Fruit fly (Drosophila melanogaster) whole organism, embryonic: Measurements from ENCODE around the gene fliI.

Experiments used
- Awh ChIP-seq: fragments of 200-800 bp; sonication (Bioruptor generic); IDR thresholded peaks from 2 replicates; pipeline ENCODE4, ENCODE4 v1.3.6; 2022; ENCODE audit warnings: missing biosample characterization, missing genetic modification characterization
- CG10267 ChIP-seq: fragments of 200-800 bp; sonication (Bioruptor generic); optimal IDR thresholded peaks from 2 replicates; lab custom pipeline; 2018; ENCODE audit warnings: missing biosample characterization, mild to moderate bottlenecking, missing genetic modification characterization, moderate library complexity
- CG11247 ChIP-seq: fragments of 200-800 bp; sonication (Bioruptor generic); IDR thresholded peaks from 2 replicates; pipeline ENCODE4 v1.3.6; 2022; ENCODE audit warnings: missing biosample characterization, missing genetic modification characterization
- CG11723 ChIP-seq: fragments of 200-800 bp; sonication (Bioruptor generic); optimal IDR thresholded peaks from 2 replicates; lab custom pipeline; 2017; ENCODE audit warnings: missing biosample characterization, mild to moderate bottlenecking, missing genetic modification characterization
- CG14667 ChIP-seq: fragments of 200-800 bp; sonication (Bioruptor generic); IDR thresholded peaks from 2 replicates; pipeline ENCODE4 v1.3.6; 2022; ENCODE audit warnings: missing biosample characterization, missing genetic modification characterization
- CG14710 ChIP-seq: fragments of 200-800 bp; sonication (Bioruptor generic); optimal IDR thresholded peaks from 3 replicates; lab custom pipeline; 2019; ENCODE audit warnings: missing biosample characterization, mild to moderate bottlenecking, missing genetic modification characterization, moderate library complexity
- CG1529 ChIP-seq: fragments of 200-800 bp; sonication (Bioruptor generic); optimal IDR thresholded peaks from 3 replicates; lab custom pipeline; 2018; ENCODE audit warnings: missing biosample characterization, missing genetic modification characterization
- CG2116 ChIP-seq: fragments of 200-800 bp; sonication (Bioruptor generic); optimal IDR thresholded peaks from 3 replicates; lab custom pipeline; 2018; ENCODE audit warnings: missing biosample characterization, mild to moderate bottlenecking, missing genetic modification characterization
- CG2712 ChIP-seq: fragments of 200-800 bp; optimal IDR thresholded peaks from 3 replicates; lab custom pipeline; 2019; ENCODE audit warnings: missing biosample characterization, mild to moderate bottlenecking, missing genetic modification characterization, moderate library complexity
- CG32532 ChIP-seq: fragments of 200-800 bp; sonication (Bioruptor generic); IDR thresholded peaks from 2 replicates; pipeline ENCODE4 v1.3.6; 2022; ENCODE audit warnings: missing biosample characterization, missing genetic modification characterization
- CG4360 ChIP-seq: fragments of 200-800 bp; sonication (Bioruptor generic); IDR thresholded peaks from 2 replicates; pipeline ENCODE4 v1.3.6; 2022; ENCODE audit warnings: missing biosample characterization, missing genetic modification characterization
- CG4424 ChIP-seq: fragments of 200-800 bp; sonication (Bioruptor generic); optimal IDR thresholded peaks from 3 replicates; lab custom pipeline; 2016; ENCODE audit warnings: missing biosample characterization, missing genetic modification characterization
- CG6813 ChIP-seq: fragments of 200-800 bp; sonication (Bioruptor generic); optimal IDR thresholded peaks from 2 replicates; lab custom pipeline; 2017; ENCODE audit warnings: missing biosample characterization, missing genetic modification characterization, mild to moderate bottlenecking, moderate library complexity, missing genetic modification reagents
- CG7963 ChIP-seq: fragments of 200-800 bp; sonication (Bioruptor generic); IDR thresholded peaks from 3 replicates; pipeline ENCODE4 v1.3.6; 2022; ENCODE audit warnings: missing biosample characterization, missing genetic modification characterization; ENCODE audit not compliant: partially characterized antibody
- D19A ChIP-seq: fragments of 200-800 bp; optimal IDR thresholded peaks from 3 replicates; lab custom pipeline; 2019; ENCODE audit warnings: missing biosample characterization, mild to moderate bottlenecking, missing genetic modification characterization, moderate library complexity
- Deaf1 ChIP-seq: fragments of 200-800 bp; optimal IDR thresholded peaks from 3 replicates; lab custom pipeline; 2019; ENCODE audit warnings: missing biosample characterization, mild to moderate bottlenecking, missing genetic modification characterization, moderate library complexity
- E2f2 ChIP-seq: fragments of 200-800 bp; sonication (Bioruptor generic); IDR thresholded peaks from 2 replicates; pipeline ENCODE4 v1.3.6; 2022; ENCODE audit warnings: missing biosample characterization, missing genetic modification characterization
- Elba2 ChIP-seq: fragments of 200-800 bp; sonication (Bioruptor generic); optimal IDR thresholded peaks from 3 replicates; lab custom pipeline; 2016; ENCODE audit warnings: missing biosample characterization, missing genetic modification characterization
- Fer1 ChIP-seq: fragments of 200-800 bp; sonication (Bioruptor generic); optimal IDR thresholded peaks from 2 replicates; lab custom pipeline; 2017; ENCODE audit warnings: missing biosample characterization, mild to moderate bottlenecking, missing genetic modification characterization
- Gsc ChIP-seq: fragments of 200-800 bp; sonication (Bioruptor generic); IDR thresholded peaks from 2 replicates; pipeline ENCODE4 v1.3.6; 2022; ENCODE audit warnings: missing biosample characterization, missing genetic modification characterization
- Hr3 ChIP-seq: fragments of 200-800 bp; sonication (Bioruptor generic); optimal IDR thresholded peaks from 3 replicates; lab custom pipeline; 2016; ENCODE audit warnings: missing biosample characterization, missing genetic modification characterization
- Jarid2 ChIP-seq: fragments of 200-800 bp; sonication (Bioruptor generic); optimal IDR thresholded peaks from 3 replicates; lab custom pipeline; 2017; ENCODE audit warnings: mild to moderate bottlenecking, missing biosample characterization, missing genetic modification reagents, missing genetic modification characterization
- Meics ChIP-seq: fragments of 200-800 bp; sonication (Bioruptor generic); optimal IDR thresholded peaks from 2 replicates; lab custom pipeline; 2017; ENCODE audit warnings: missing biosample characterization, mild to moderate bottlenecking, missing genetic modification characterization
- Ptx1 ChIP-seq: fragments of 200-800 bp; sonication (Bioruptor generic); IDR thresholded peaks from 2 replicates; pipeline ENCODE4 v1.3.6; 2022; ENCODE audit warnings: missing biosample characterization, missing genetic modification characterization
- Ssrp ChIP-seq: fragments of 200-800 bp; sonication (Bioruptor generic); optimal IDR thresholded peaks from 2 replicates; lab custom pipeline; 2018; ENCODE audit warnings: missing biosample characterization, mild to moderate bottlenecking, missing genetic modification characterization, moderate library complexity
- Xbp1 ChIP-seq: fragments of 200-800 bp; sonication (Bioruptor generic); optimal IDR thresholded peaks from 3 replicates; lab custom pipeline; 2016; ENCODE audit warnings: missing biosample characterization, mild to moderate bottlenecking, missing genetic modification characterization
- ara ChIP-seq: fragments of 200-800 bp; sonication (Bioruptor generic); IDR thresholded peaks from 2 replicates; pipeline ENCODE4 v1.3.6; 2022; ENCODE audit warnings: missing biosample characterization, missing genetic modification characterization
- ash1 ChIP-seq: fragments of 200-800 bp; sonication (Bioruptor generic); optimal IDR thresholded peaks from 2 replicates; lab custom pipeline; 2018; ENCODE audit warnings: missing biosample characterization, mild to moderate bottlenecking, missing genetic modification characterization
- corto ChIP-seq: fragments of 200-800 bp; sonication (Bioruptor generic); optimal IDR thresholded peaks from 2 replicates; lab custom pipeline; 2016; ENCODE audit warnings: missing biosample characterization, mild to moderate bottlenecking, missing genetic modification characterization, moderate library complexity
- crp ChIP-seq, 2 experiments: fragments of 200-800 bp; sonication (Bioruptor generic); optimal IDR thresholded peaks; 2 replicates in 1 of 2; 3 replicates in 1 of 2; lab custom pipeline; 2017; ENCODE audit warnings: missing biosample characterization in 2 of 2, missing genetic modification characterization in 2 of 2, mild to moderate bottlenecking in 1 of 2, moderate library complexity in 1 of 2
- gcm2 ChIP-seq: fragments of 200-800 bp; sonication (Bioruptor generic); optimal IDR thresholded peaks from 2 replicates; lab custom pipeline; 2016; ENCODE audit warnings: missing biosample characterization, missing genetic modification characterization
- gfzf ChIP-seq: fragments of 200-800 bp; sonication (Bioruptor generic); optimal IDR thresholded peaks from 2 replicates; lab custom pipeline; 2016; ENCODE audit warnings: missing biosample characterization, mild to moderate bottlenecking, missing genetic modification characterization, moderate library complexity
- grn ChIP-seq: fragments of 200-800 bp; sonication (Bioruptor generic); optimal IDR thresholded peaks from 3 replicates; lab custom pipeline; 2017; ENCODE audit warnings: missing biosample characterization, missing genetic modification characterization
- jigr1 ChIP-seq: fragments of 200-800 bp; sonication (Bioruptor generic); IDR thresholded peaks from 3 replicates; pipeline ENCODE4 v1.3.6; 2022; ENCODE audit warnings: missing biosample characterization, missing genetic modification characterization
- mirr ChIP-seq: fragments of 200-800 bp; sonication (Bioruptor generic); optimal IDR thresholded peaks from 3 replicates; lab custom pipeline; 2018; ENCODE audit warnings: missing biosample characterization, mild to moderate bottlenecking, missing genetic modification characterization
- oc ChIP-seq: fragments of 200-800 bp; sonication (Bioruptor generic); optimal IDR thresholded peaks from 2 replicates; lab custom pipeline; 2018; ENCODE audit warnings: missing biosample characterization, mild to moderate bottlenecking, missing genetic modification characterization, moderate library complexity
- org-1 ChIP-seq: fragments of 200-800 bp; sonication (Bioruptor generic); optimal IDR thresholded peaks from 2 replicates; lab custom pipeline; 2017; ENCODE audit warnings: missing biosample characterization, missing genetic modification characterization
- salm ChIP-seq: fragments of 200-800 bp; sonication (Bioruptor generic); optimal IDR thresholded peaks from 2 replicates; lab custom pipeline; 2018; ENCODE audit warnings: missing biosample characterization, mild to moderate bottlenecking, missing genetic modification characterization
- sens-2 ChIP-seq: fragments of 200-800 bp; sonication (Bioruptor generic); IDR thresholded peaks from 2 replicates; pipeline ENCODE4 v1.3.6; 2022; ENCODE audit warnings: missing biosample characterization, missing genetic modification characterization
- sim ChIP-seq: fragments of 200-800 bp; sonication (Bioruptor generic); IDR thresholded peaks from 2 replicates; pipeline ENCODE4 v1.3.6; 2022; ENCODE audit warnings: missing biosample characterization, missing genetic modification characterization
- sisA ChIP-seq: fragments of 200-800 bp; sonication (Bioruptor generic); IDR thresholded peaks from 2 replicates; pipeline ENCODE4 v1.3.6; 2022; ENCODE audit warnings: missing biosample characterization, missing genetic modification characterization
- slou ChIP-seq: fragments of 200-800 bp; sonication (Bioruptor generic); optimal IDR thresholded peaks from 3 replicates; lab custom pipeline; 2016; ENCODE audit warnings: missing biosample characterization, missing genetic modification characterization
- sob ChIP-seq: fragments of 200-800 bp; sonication (Bioruptor generic); IDR thresholded peaks from 2 replicates; pipeline ENCODE4 v1.3.6; 2022; ENCODE audit warnings: missing biosample characterization, missing genetic modification characterization
- sug ChIP-seq: fragments of 200-800 bp; optimal IDR thresholded peaks from 2 replicates; lab custom pipeline; 2019; ENCODE audit warnings: missing biosample characterization, mild to moderate bottlenecking, missing genetic modification characterization, moderate library complexity
- tap ChIP-seq: fragments of 200-800 bp; optimal IDR thresholded peaks from 3 replicates; lab custom pipeline; 2019; ENCODE audit warnings: missing biosample characterization, mild to moderate bottlenecking, missing genetic modification characterization, moderate library complexity
- tgo ChIP-seq: fragments of 200-800 bp; sonication (Bioruptor generic); IDR thresholded peaks from 3 replicates; pipeline ENCODE4 v1.3.6; 2022; ENCODE audit warnings: missing biosample characterization, missing genetic modification characterization
- tin ChIP-seq: fragments of 200-800 bp; sonication (Bioruptor generic); optimal IDR thresholded peaks from 3 replicates; lab custom pipeline; 2016; ENCODE audit warnings: missing biosample characterization, missing genetic modification characterization
- tll ChIP-seq, 2 experiments: fragments of 200-800 bp in 1 of 2; fragments of >200 bp in 1 of 2; sonication (Bioruptor generic) in 1 of 2; optimal IDR thresholded peaks; 2 replicates each; lab custom pipeline; 2017 to 2019; ENCODE audit warnings: missing biosample characterization in 2 of 2, missing genetic modification characterization in 2 of 2, mild to moderate bottlenecking in 1 of 2, moderate library complexity in 1 of 2
- tx ChIP-seq: fragments of 200-800 bp; sonication (Bioruptor generic); optimal IDR thresholded peaks from 2 replicates; lab custom pipeline; 2016; ENCODE audit warnings: missing biosample characterization, missing genetic modification characterization
- zf30C ChIP-seq: fragments of 200-800 bp; sonication (Bioruptor generic); optimal IDR thresholded peaks from 3 replicates; lab custom pipeline; 2018; ENCODE audit warnings: missing biosample characterization, mild to moderate bottlenecking, missing genetic modification characterization

The fliI gene

DNA sequence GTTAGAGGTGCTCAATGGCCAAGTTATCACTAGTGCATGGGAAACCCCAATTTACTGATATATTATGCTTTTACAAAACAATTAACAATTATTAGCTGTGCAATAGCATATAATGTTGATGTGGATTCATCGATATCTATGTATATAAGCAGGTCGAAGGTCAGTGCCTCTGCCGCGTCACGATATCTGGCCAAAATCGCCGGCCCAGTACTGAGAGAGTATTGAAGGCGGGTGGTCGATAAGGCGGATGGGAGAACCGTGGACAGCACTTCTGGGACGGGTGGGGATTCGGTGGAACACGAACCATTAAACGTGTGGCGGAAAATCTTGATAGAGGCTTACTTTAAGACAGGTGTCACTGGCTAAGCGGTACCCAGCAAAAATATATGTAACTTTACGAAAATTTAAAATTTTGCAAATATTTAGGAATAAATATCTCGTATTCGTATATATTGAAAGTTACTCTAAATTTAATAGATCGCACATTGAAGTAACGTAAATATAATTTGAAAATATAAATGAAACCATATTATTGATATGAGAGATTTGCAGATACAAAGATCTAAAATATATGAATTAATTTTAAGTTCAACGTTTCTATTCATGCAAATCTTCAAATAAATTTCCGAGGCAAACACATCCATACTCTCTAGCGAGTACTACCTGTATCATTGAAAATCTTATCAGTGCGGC, 17.1 kb upstream of the fliI start (continued):
- TF ChIP-seq grn (GFP tag; lab: Kevin White, UChicago): peak; percentile 32
- TF ChIP-seq crp (GFP tag; optimal IDR thresholded peaks at IDR 0.05; lab: Kevin White, UChicago): no peak
- TF ChIP-seq jigr1 (GFP tag; lab: Robert Waterston, UW): no peak
- TF ChIP-seq oc: no peak
- no peak; the same call in none of the 2 replicates for TF ChIP-seq Ptx1 (GFP tag; lab: Robert Waterston, UW)
- TF ChIP-seq slou (GFP tag; lab: Kevin White, UChicago): no peak
- TF ChIP-seq mirr: peak; percentile 39
- no peak for TF ChIP-seq CG4360
- TF ChIP-seq Ssrp (tag; lab: Kevin White, UChicago): no peak
- TF ChIP-seq CG1529 (GFP tag; lab: Kevin White, UChicago): no peak
- TF ChIP-seq sisA: peak; percentile 42; the same call in 1 of the 2 replicates
- no peak for TF ChIP-seq CG6813 (GFP tag; lab: Kevin White, UChicago)
- TF ChIP-seq salm: no peak
- peak; percentile 82 for TF ChIP-seq Meics
- no peak for TF ChIP-seq ara (GFP tag; lab: Robert Waterston, UW)
- TF ChIP-seq E2f2: no peak
- TF ChIP-seq Gsc (GFP tag; lab: Robert Waterston, UW): no peak
- TF ChIP-seq CG14710 (tag; lab: Kevin White, UChicago): peak; percentile 49
- TF ChIP-seq tll (GFP tag; optimal IDR thresholded peaks at IDR 0.05; lab: Kevin White, UChicago): no peak
- 0 out of 2 replicates have a peak, but pooled peaks have one; percentile 46 for TF ChIP-seq sob (GFP tag; lab: Robert Waterston, UW)
- TF ChIP-seq CG4424: peak; percentile 51
- TF ChIP-seq D19A (tag; lab: Kevin White, UChicago): peak; percentile 63
- TF ChIP-seq sug (tag; lab: Kevin White, UChicago): peak; percentile 78
- TF ChIP-seq CG2712 (tag; lab: Kevin White, UChicago): peak; percentile 77
- no peak for TF ChIP-seq Elba2 (GFP tag; lab: Kevin White, UChicago)
- peak; percentile 82 for TF ChIP-seq Fer1 (GFP tag; lab: Kevin White, UChicago)
- TF ChIP-seq CG32532: no peak; the same call in 1 of the 2 replicates
- TF ChIP-seq gfzf (GFP tag; lab: Kevin White, UChicago): no peak
- TF ChIP-seq Jarid2 (GFP tag; lab: Kevin White, UChicago): no peak
- TF ChIP-seq CG2116 (GFP tag; lab: Kevin White, UChicago): no peak
- peak; percentile 51 for TF ChIP-seq tap
- no peak for TF ChIP-seq org-1 (GFP tag; lab: Kevin White, UChicago)
- TF ChIP-seq CG11247: no peak
- no peak for TF ChIP-seq gcm2 (GFP tag; lab: Kevin White, UChicago)
- peak; percentile 16 for TF ChIP-seq tin
- TF ChIP-seq Awh (GFP tag; lab: Robert Waterston, UW): no peak
- peak; percentile 28 for TF ChIP-seq Deaf1
- TF ChIP-seq Xbp1: no peak
- TF ChIP-seq tx (GFP tag; lab: Kevin White, UChicago): no peak
- no peak for TF ChIP-seq corto (GFP tag; lab: Kevin White, UChicago)
- TF ChIP-seq ash1 (GFP tag; lab: Kevin White, UChicago): no peak
- TF ChIP-seq CG11723 (GFP tag; lab: Kevin White, UChicago): no peak
- TF ChIP-seq zf30C (GFP tag; lab: Kevin White, UChicago): no peak
- peak; percentile 56 for TF ChIP-seq CG10267 (tag; lab: Kevin White, UChicago)
- TF ChIP-seq CG7963 (GFP tag; lab: Robert Waterston, UW): no peak
- TF ChIP-seq CG14667: no peak
- TF ChIP-seq sens-2 (GFP tag; lab: Robert Waterston, UW): no peak
- TF ChIP-seq Hr3 (GFP tag; lab: Kevin White, UChicago): no peak
- TF ChIP-seq sim (GFP tag; lab: Robert Waterston, UW): no peak
- peak; percentile 46; the same call in 1 of the 3 replicates for TF ChIP-seq tgo (GFP tag; lab: Robert Waterston, UW)
